Fruit fly (Drosophila melanogaster): ENCODE measurements around the gene Taf6.

Taf6 gene

dm6 chr3L:19562146-19562700 lies 36.7 kb upstream of the Taf6 start:
- TF ChIP-seq Myc (optimal IDR thresholded peaks at IDR 0.05): no peak

DNA sequence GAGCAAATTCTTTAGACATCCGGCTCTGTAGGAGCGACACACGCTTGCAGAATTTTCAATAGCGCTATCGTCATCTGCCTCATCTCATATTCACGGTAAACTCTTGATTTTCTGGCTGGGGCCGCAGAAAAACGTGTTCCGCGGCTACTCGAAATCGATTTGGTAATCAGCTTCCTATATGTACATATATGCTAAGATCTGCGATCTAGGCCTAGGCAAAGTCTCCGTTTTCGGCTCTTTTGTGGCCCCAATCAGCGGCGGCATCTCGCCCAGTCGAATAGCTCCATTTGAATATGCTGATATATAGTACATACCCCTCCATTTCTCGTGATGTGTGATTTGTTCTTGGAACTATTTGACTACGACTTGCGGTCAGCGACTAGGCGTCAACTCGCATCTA lies 35.9 kb upstream of the Taf6 start:
- no peak for TF ChIP-seq Sin3A (optimal IDR thresholded peaks at IDR 0.05)
- TF ChIP-seq h (optimal IDR thresholded peaks at IDR 0.05): no peak
- TF ChIP-seq Myc (optimal IDR thresholded peaks at IDR 0.05): no peak
- no peak for TF ChIP-seq psq (optimal IDR thresholded peaks at IDR 0.05)
- TF ChIP-seq insv (optimal IDR thresholded peaks at IDR 0.05): no peak
- no peak for TF ChIP-seq ttk (optimal IDR thresholded peaks at IDR 0.05)

DNA sequence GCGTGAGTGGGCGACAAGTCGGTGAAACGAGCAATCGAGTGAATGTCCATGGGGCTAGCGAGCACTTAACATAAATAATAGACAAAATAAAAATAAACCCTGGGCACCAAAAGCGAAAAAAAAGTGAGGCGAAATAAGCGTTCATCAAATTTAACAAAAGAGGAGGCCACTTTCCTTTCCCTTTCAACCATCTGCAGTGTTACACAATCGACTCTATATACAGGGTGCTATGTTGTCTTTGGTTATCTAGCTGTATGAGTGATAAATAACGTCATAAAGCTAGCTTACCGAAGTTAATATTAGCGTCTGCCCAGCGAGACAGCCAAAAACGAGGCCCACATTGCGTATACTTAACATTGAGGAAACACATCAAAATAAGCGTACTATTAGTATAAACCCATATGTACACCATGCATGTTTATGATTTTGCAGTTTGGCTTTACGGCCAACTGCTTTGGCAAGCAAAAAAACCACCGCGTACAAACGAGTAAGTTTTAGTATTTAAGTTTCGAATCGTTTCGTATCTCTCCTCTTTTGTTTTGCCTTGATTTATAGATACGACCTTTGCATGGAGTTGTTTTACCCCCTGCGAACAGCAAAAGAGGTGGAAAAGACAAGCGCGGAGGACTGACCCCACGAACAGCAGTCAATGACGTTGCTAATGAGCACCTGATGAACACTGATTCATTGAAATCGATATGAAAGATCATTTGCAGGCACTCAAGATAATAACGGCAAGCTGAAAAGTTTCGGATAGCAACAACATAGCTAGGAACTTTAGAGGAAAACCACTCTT lies 33.8 kb upstream of the Taf6 start:
- TF ChIP-seq Sin3A (optimal IDR thresholded peaks at IDR 0.05) (no peak), insv (optimal IDR thresholded peaks at IDR 0.05) (no peak), h (optimal IDR thresholded peaks at IDR 0.05) (no peak), psq (optimal IDR thresholded peaks at IDR 0.05) (no peak), Myc (optimal IDR thresholded peaks at IDR 0.05) (no peak), ttk (optimal IDR thresholded peaks at IDR 0.05) (no peak)

- TF ChIP-seq Myc (optimal IDR thresholded peaks at IDR 0.05) (no peak), psq (optimal IDR thresholded peaks at IDR 0.05) (no peak)
Measured at dm6 chr3L:19566127-19566526, 32.8 kb upstream of the Taf6 start.

DNA sequence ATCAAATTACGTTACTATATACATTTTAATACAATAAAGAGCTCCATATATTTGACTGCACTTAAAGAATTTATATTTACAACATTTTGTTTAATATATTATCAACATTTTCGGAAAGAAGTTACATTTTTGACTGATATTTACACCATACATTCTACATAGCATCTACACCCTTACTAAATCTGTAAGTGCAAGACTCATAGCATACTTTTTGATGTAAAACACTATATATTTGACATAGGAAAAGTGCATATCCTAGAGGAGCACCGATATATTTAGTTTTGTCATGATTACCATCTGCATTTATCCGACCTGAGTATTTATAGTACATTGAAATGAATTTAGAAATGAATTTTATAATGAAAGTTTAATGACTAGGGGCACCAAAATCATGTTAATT lies 29.9 kb upstream of the Taf6 start:
- no peak for TF ChIP-seq Myc (optimal IDR thresholded peaks at IDR 0.05)
- TF ChIP-seq h (optimal IDR thresholded peaks at IDR 0.05): no peak
- TF ChIP-seq psq (optimal IDR thresholded peaks at IDR 0.05): no peak
- no peak for TF ChIP-seq ttk (optimal IDR thresholded peaks at IDR 0.05)
- no peak for TF ChIP-seq insv (optimal IDR thresholded peaks at IDR 0.05)
- TF ChIP-seq Sin3A (optimal IDR thresholded peaks at IDR 0.05): no peak

- TF ChIP-seq h (optimal IDR thresholded peaks at IDR 0.05) (no peak), Sin3A (optimal IDR thresholded peaks at IDR 0.05) (no peak), psq (optimal IDR thresholded peaks at IDR 0.05) (no peak), insv (optimal IDR thresholded peaks at IDR 0.05) (no peak), Myc (optimal IDR thresholded peaks at IDR 0.05) (no peak)
Measured at dm6 chr3L:19569407-19569806, 29.5 kb upstream of the Taf6 start.

DNA sequence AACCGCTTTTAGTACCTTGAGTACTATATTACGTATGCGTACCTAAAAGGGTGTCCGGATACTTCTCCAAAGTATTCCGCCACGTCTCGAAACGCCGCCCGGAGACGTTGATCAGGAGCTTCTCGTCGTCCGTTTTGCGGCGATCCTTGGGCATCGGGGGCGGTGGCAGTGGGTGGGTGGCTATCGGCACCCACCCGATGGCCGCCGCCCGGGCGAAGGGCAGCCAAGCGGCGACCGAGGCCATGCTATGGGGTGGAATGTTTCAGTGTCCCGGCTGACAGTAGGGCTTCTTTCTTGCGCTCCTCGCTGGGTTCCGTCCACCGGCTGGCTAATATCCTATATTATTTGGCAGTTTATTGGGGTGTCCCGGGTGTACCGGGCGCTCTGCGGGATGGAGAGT lies 24.4 kb upstream of the Taf6 start:
- TF ChIP-seq h (optimal IDR thresholded peaks at IDR 0.05) (no peak), ttk (optimal IDR thresholded peaks at IDR 0.05) (no peak), Myc (optimal IDR thresholded peaks at IDR 0.05) (no peak), Sin3A (optimal IDR thresholded peaks at IDR 0.05) (no peak), insv (optimal IDR thresholded peaks at IDR 0.05) (no peak), psq (optimal IDR thresholded peaks at IDR 0.05) (no peak)

DNA sequence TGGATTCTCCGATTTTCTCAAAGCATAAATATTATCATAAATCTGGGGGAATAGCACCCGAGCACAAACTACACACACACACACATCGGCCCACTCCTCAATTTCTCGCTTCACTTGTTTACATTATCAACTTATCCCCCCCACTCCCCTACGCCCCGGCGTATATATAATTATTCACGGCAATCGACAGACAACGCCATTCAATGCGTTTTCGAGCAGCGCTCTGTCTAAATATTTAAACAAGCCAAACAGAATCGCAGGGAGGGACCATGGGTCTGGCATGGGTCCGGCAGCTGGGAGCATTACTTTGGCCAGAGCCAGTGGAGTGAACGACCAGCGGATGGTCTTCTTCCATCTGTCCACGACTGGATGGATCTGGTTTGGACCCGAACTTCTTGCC lies 23.2 kb upstream of the Taf6 start:
- TF ChIP-seq psq (optimal IDR thresholded peaks at IDR 0.05): no peak
- TF ChIP-seq h (optimal IDR thresholded peaks at IDR 0.05): no peak
- no peak for TF ChIP-seq Sin3A (optimal IDR thresholded peaks at IDR 0.05)
- TF ChIP-seq Myc (optimal IDR thresholded peaks at IDR 0.05): no peak
- no peak for TF ChIP-seq ttk (optimal IDR thresholded peaks at IDR 0.05)
- no peak for TF ChIP-seq insv (optimal IDR thresholded peaks at IDR 0.05)

- no peak for TF ChIP-seq insv (optimal IDR thresholded peaks at IDR 0.05)
- no peak for TF ChIP-seq Myc (optimal IDR thresholded peaks at IDR 0.05)
- no peak for TF ChIP-seq psq (optimal IDR thresholded peaks at IDR 0.05)
- TF ChIP-seq Sin3A (optimal IDR thresholded peaks at IDR 0.05): no peak
- no peak for TF ChIP-seq ttk (optimal IDR thresholded peaks at IDR 0.05)
- TF ChIP-seq h (optimal IDR thresholded peaks at IDR 0.05): no peak
Measured at dm6 chr3L:19579346-19579745, 19.5 kb upstream of the Taf6 start.

dm6 chr3L:19580709-19581227 lies 18.1 kb upstream of the Taf6 start:
- TF ChIP-seq ttk (optimal IDR thresholded peaks at IDR 0.05) (no peak), Sin3A (optimal IDR thresholded peaks at IDR 0.05) (no peak), psq (optimal IDR thresholded peaks at IDR 0.05) (no peak), insv (optimal IDR thresholded peaks at IDR 0.05) (no peak), h (optimal IDR thresholded peaks at IDR 0.05) (no peak), Myc (optimal IDR thresholded peaks at IDR 0.05) (no peak)

- TF ChIP-seq psq (optimal IDR thresholded peaks at IDR 0.05): no peak
- TF ChIP-seq Sin3A (optimal IDR thresholded peaks at IDR 0.05): no peak
- TF ChIP-seq Myc (optimal IDR thresholded peaks at IDR 0.05): no peak
- TF ChIP-seq insv (optimal IDR thresholded peaks at IDR 0.05): no peak
- no peak for TF ChIP-seq ttk (optimal IDR thresholded peaks at IDR 0.05)
- TF ChIP-seq h (optimal IDR thresholded peaks at IDR 0.05): no peak
Measured at dm6 chr3L:19584369-19584915, 14.4 kb upstream of the Taf6 start, which contains the start of gene Shal. TSS of gene Shal (minus strand) at chr3L:19584568.

DNA sequence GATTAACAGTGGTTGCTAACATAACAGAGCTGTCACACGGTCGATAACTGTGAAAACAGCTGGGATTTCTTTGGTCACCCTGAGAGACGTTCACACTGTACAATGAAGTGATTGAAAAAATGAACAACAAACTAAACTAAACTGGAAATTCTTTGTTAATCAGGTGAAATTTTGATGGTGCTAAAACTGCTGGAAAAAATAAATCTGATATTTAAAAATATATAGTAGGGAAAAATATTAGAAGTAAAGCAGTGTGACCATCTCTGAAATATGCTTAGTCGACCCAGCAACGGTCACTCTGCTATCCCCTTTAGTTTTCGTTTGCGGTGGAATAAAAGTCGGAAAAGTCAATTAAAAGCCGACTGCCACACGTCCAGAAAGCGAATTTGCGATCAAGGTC lies 12.9 kb upstream of the Taf6 start, which contains the start of the genes CG9231 and CG9330:
Gene CG9231, minus strand, starts transcription at position 25 of the 400 bp plus-strand sequence.
Gene CG9330, plus strand, starts transcription at position 275 of the 400 bp plus-strand sequence.
- no peak for TF ChIP-seq ttk (optimal IDR thresholded peaks at IDR 0.05)
- no peak for TF ChIP-seq Sin3A (optimal IDR thresholded peaks at IDR 0.05)
- no peak for TF ChIP-seq h (optimal IDR thresholded peaks at IDR 0.05)
- no peak for TF ChIP-seq psq (optimal IDR thresholded peaks at IDR 0.05)
- TF ChIP-seq insv (optimal IDR thresholded peaks at IDR 0.05): no peak
- no peak for TF ChIP-seq Myc (optimal IDR thresholded peaks at IDR 0.05)
